Fruit fly (Drosophila melanogaster) whole organism, pupa: ENCODE results near the gene CG7970.

ENCODE experiments used
- CG10348 ChIP-seq: fragments of 200-800 bp; sonication (Bioruptor generic); IDR thresholded peaks from 2 replicates; pipeline ENCODE4 v1.3.6; 2022; ENCODE audit warnings: missing biosample characterization, missing genetic modification characterization
- CG12605 ChIP-seq: fragments of 200-800 bp; sonication (Bioruptor generic); IDR thresholded peaks from 2 replicates; pipeline ENCODE4 v1.3.6; 2022; ENCODE audit warnings: missing biosample characterization, missing genetic modification characterization
- CG13204 ChIP-seq: fragments of 200-800 bp; sonication (Bioruptor generic); optimal IDR thresholded peaks from 2 replicates; lab custom pipeline; 2018; ENCODE audit warnings: missing biosample characterization, mild to moderate bottlenecking, missing genetic modification characterization, moderate library complexity
- CG14655 ChIP-seq: fragments of 200-800 bp; sonication (Bioruptor generic); optimal IDR thresholded peaks from 3 replicates; lab custom pipeline; 2017; ENCODE audit warnings: mild to moderate bottlenecking, missing biosample characterization, missing genetic modification reagents, missing genetic modification characterization
- CG15710 ChIP-seq: fragments of 200-800 bp; sonication (Bioruptor generic); optimal IDR thresholded peaks from 2 replicates; lab custom pipeline; 2018; ENCODE audit warnings: missing biosample characterization, mild to moderate bottlenecking, missing genetic modification characterization, moderate library complexity
- CG17806 ChIP-seq: fragments of 200-800 bp; sonication (Bioruptor generic); optimal IDR thresholded peaks from 2 replicates; lab custom pipeline; 2018; ENCODE audit warnings: missing biosample characterization, mild to moderate bottlenecking, missing genetic modification characterization, moderate library complexity
- CG32121 ChIP-seq: fragments of 200-800 bp; sonication (Bioruptor generic); IDR thresholded peaks from 2 replicates; pipeline ENCODE4 v1.3.6; 2022; ENCODE audit warnings: missing biosample characterization, missing genetic modification characterization
- CG34367 ChIP-seq: fragments of 200-800 bp; sonication (Bioruptor generic); optimal IDR thresholded peaks from 2 replicates; lab custom pipeline; 2018; ENCODE audit warnings: missing biosample characterization, mild to moderate bottlenecking, missing genetic modification characterization
- CG4496 ChIP-seq: fragments of 200-800 bp; sonication (Bioruptor generic); IDR thresholded peaks from 3 replicates; pipeline ENCODE4 v1.3.6; 2022; ENCODE audit warnings: missing biosample characterization, missing genetic modification characterization
- CG8159 ChIP-seq: fragments of 200-800 bp; sonication (Bioruptor generic); optimal IDR thresholded peaks from 3 replicates; lab custom pipeline; 2018; ENCODE audit warnings: missing biosample characterization, mild to moderate bottlenecking, missing genetic modification characterization, moderate library complexity
- CG8301 ChIP-seq: fragments of 200-800 bp; sonication (Bioruptor generic); optimal IDR thresholded peaks from 2 replicates; lab custom pipeline; 2018; ENCODE audit warnings: missing biosample characterization, mild to moderate bottlenecking, missing genetic modification characterization
- CG9948 ChIP-seq: fragments of 200-800 bp; sonication (Bioruptor generic); optimal IDR thresholded peaks from 2 replicates; lab custom pipeline; 2018; ENCODE audit warnings: missing biosample characterization, mild to moderate bottlenecking, missing genetic modification characterization, moderate library complexity
- D1 ChIP-seq: fragments of 200-800 bp; sonication (Bioruptor generic); optimal IDR thresholded peaks from 2 replicates; lab custom pipeline; 2018; ENCODE audit warnings: missing biosample characterization, mild to moderate bottlenecking, missing genetic modification characterization, moderate library complexity
- EcR ChIP-seq: fragments of 200-800 bp; sonication (Bioruptor generic); optimal IDR thresholded peaks from 3 replicates; lab custom pipeline; 2019; ENCODE audit warnings: missing biosample characterization, missing genetic modification characterization, mild to moderate bottlenecking, moderate library complexity, missing genetic modification reagents
- Ets98B ChIP-seq: fragments of 200-800 bp; sonication (Bioruptor generic); IDR thresholded peaks from 2 replicates; pipeline ENCODE4 v1.3.6; 2022; ENCODE audit warnings: missing biosample characterization, missing genetic modification characterization
- Pif1A ChIP-seq: fragments of 200-800 bp; sonication (Bioruptor generic); optimal IDR thresholded peaks from 3 replicates; lab custom pipeline; 2016; ENCODE audit warnings: missing biosample characterization, missing genetic modification characterization
- Pif1B ChIP-seq: fragments of 200-800 bp; sonication (Bioruptor generic); optimal IDR thresholded peaks from 3 replicates; lab custom pipeline; 2016; ENCODE audit warnings: missing biosample characterization, missing genetic modification characterization
- Snoo ChIP-seq: fragments of 200-800 bp; sonication (Bioruptor generic); optimal IDR thresholded peaks from 3 replicates; lab custom pipeline; 2017; ENCODE audit warnings: missing biosample characterization, mild to moderate bottlenecking, missing genetic modification characterization, inconsistent platforms
- fd96Ca ChIP-seq: fragments of 200-800 bp; sonication (Bioruptor generic); IDR thresholded peaks from 3 replicates; pipeline ENCODE4 v1.3.6; 2022; ENCODE audit warnings: missing biosample characterization, missing genetic modification characterization
- gl ChIP-seq: fragments of 200-800 bp; sonication (Bioruptor generic); optimal IDR thresholded peaks from 2 replicates; lab custom pipeline; 2018; ENCODE audit warnings: missing biosample characterization, mild to moderate bottlenecking, missing genetic modification characterization
- rn ChIP-seq: fragments of 200-800 bp; sonication (Bioruptor generic); IDR thresholded peaks from 2 replicates; pipeline ENCODE4 v1.3.6; 2022; ENCODE audit warnings: missing biosample characterization, missing genetic modification characterization

The CG7970 gene

dm6 chr3L:1664205-1664604, 11.7 kb downstream of the CG7970 start:
- 0 out of 3 replicates have a peak, but pooled peaks have one; percentile 17 for TF ChIP-seq fd96Ca (GFP tag; lab: Robert Waterston, UW)
- no peak for TF ChIP-seq CG8301
- no peak for TF ChIP-seq CG17806 (tag; lab: Kevin White, UChicago)

dm6 chr3L:1664876-1665275, 12.3 kb downstream of the CG7970 start, which contains the start of the genes Srrm234 and CG7974:
Gene Srrm234 (minus strand): TSS chr3L:1665064.
Gene CG7974 (plus strand): TSS chr3L:1665138.
- TF ChIP-seq CG4496 (GFP tag; lab: Robert Waterston, UW), result no peak
- TF ChIP-seq rn, result no peak
- TF ChIP-seq CG34367 (tag; lab: Kevin White, UChicago), result no peak
- no peak for TF ChIP-seq CG13204 (GFP tag; lab: Kevin White, UChicago)
- no peak for TF ChIP-seq D1
- TF ChIP-seq Pif1A (GFP tag; lab: Kevin White, UChicago), result no peak
- TF ChIP-seq CG15710 (tag; lab: Kevin White, UChicago), result no peak
- TF ChIP-seq CG17806 (tag; lab: Kevin White, UChicago), result no peak

dm6 chr3L:1665544-1665943, 13.0 kb downstream of the CG7970 start:
- TF ChIP-seq EcR, result no peak
- no peak for TF ChIP-seq CG32121 (GFP tag; lab: Robert Waterston, UW)
- TF ChIP-seq gl (tag; lab: Kevin White, UChicago), result no peak
- TF ChIP-seq CG13204 (GFP tag; lab: Kevin White, UChicago), result no peak

- TF ChIP-seq D1, result no peak
- TF ChIP-seq Pif1B, result no peak
- no peak for TF ChIP-seq CG9948 (tag; lab: Kevin White, UChicago)
- TF ChIP-seq CG4496 (GFP tag; lab: Robert Waterston, UW), result no peak
- no peak for TF ChIP-seq Snoo (tag; lab: Kevin White, UChicago)
- TF ChIP-seq Pif1A (GFP tag; lab: Kevin White, UChicago), result no peak
These were observed 14.9 kb downstream of the CG7970 start for dm6 chr3L:1667423-1667822.

dm6 chr3L:1668504-1668903, 16.0 kb downstream of the CG7970 start, which contains the start of gene RpL23A:
Gene RpL23A (minus strand): TSS chr3L:1668654.
- peak; percentile 40 for TF ChIP-seq CG13204 (GFP tag; lab: Kevin White, UChicago)
- no peak for TF ChIP-seq CG10348
- peak; percentile 68 for TF ChIP-seq CG32121 (GFP tag; lab: Robert Waterston, UW)
- TF ChIP-seq Snoo (tag; lab: Kevin White, UChicago), result peak; percentile 92
- peak; percentile 81 for TF ChIP-seq rn
- peak; percentile 46; the same call in 1 of the 2 replicates for TF ChIP-seq CG12605 (GFP tag; lab: Robert Waterston, UW)
- peak; percentile 75 for TF ChIP-seq CG34367 (tag; lab: Kevin White, UChicago)
- peak; percentile 40 for TF ChIP-seq CG9948 (tag; lab: Kevin White, UChicago)
- TF ChIP-seq CG17806 (tag; lab: Kevin White, UChicago), result peak; percentile 47
- TF ChIP-seq Pif1B, result no peak
- peak; percentile 85 for TF ChIP-seq fd96Ca (GFP tag; lab: Robert Waterston, UW)
- TF ChIP-seq CG4496 (GFP tag; lab: Robert Waterston, UW), result peak; percentile 92
- TF ChIP-seq Ets98B (GFP tag; lab: Robert Waterston, UW), result peak; percentile 74
- TF ChIP-seq CG15710 (tag; lab: Kevin White, UChicago), result peak; percentile 63
- TF ChIP-seq CG14655 (GFP tag; lab: Kevin White, UChicago), result no peak
- peak; percentile 61 for TF ChIP-seq CG8159 (tag; lab: Kevin White, UChicago)
- peak; percentile 29 for TF ChIP-seq gl (tag; lab: Kevin White, UChicago)
- no peak for TF ChIP-seq CG8301
- no peak for TF ChIP-seq D1
- TF ChIP-seq, all 21 proteins: peak for 14

- TF ChIP-seq CG34367 (tag; lab: Kevin White, UChicago) (no peak), CG32121 (GFP tag; lab: Robert Waterston, UW) (no peak), Pif1A (GFP tag; lab: Kevin White, UChicago) (no peak), Snoo (tag; lab: Kevin White, UChicago) (no peak), gl (tag; lab: Kevin White, UChicago) (no peak), CG8301 (no peak), D1 (no peak), CG10348 (no peak), CG13204 (GFP tag; lab: Kevin White, UChicago) (no peak), CG4496 (GFP tag; lab: Robert Waterston, UW) (no peak)
These were observed 17.5 kb downstream of the CG7970 start, which contains the start of gene RabX5 for dm6 chr3L:1670008-1670407. Gene RabX5 (minus strand): TSS chr3L:1670108.

- TF ChIP-seq rn (no peak), CG13204 (GFP tag; lab: Kevin White, UChicago) (no peak), CG8301 (no peak), Ets98B (GFP tag; lab: Robert Waterston, UW) (no peak)
These were observed 20.1 kb downstream of the CG7970 start, which contains the start of gene CG13930 for dm6 chr3L:1672627-1673026. Gene CG13930 (minus strand): TSS chr3L:1672727.
